Fruit fly (Drosophila melanogaster): ENCODE data around the gene unk.

unk gene

DNA sequence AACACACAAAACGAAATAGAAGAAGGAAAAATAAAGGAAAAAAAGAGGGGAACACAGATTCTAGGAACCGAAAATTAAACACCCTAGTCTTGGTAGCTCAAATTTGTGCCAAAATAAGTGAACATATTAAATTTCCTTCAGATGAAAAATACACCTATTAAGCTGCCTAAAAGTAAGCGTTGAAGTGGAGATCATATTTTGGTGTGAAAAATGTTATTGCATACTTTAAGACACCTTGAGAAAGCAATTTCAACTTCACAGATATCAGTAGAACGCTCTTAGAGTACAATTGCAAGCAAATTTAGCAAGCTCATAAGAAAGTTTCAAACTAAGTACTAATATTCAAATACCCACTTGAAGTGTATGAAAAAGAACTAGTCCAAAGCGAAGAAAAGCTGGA is 46.9 kb downstream of the unk start:
- TF ChIP-seq Dfd (GFP tag; optimal IDR thresholded peaks at IDR 0.05) (no peak), psq (GFP tag; optimal IDR thresholded peaks at IDR 0.05) (no peak), fru (GFP tag; optimal IDR thresholded peaks at IDR 0.05) (no peak), h (GFP tag; optimal IDR thresholded peaks at IDR 0.05) (no peak), Vsx2 (GFP tag; optimal IDR thresholded peaks at IDR 0.05; ENCODE audit: partially characterized antibody) (no peak), lola (GFP tag; optimal IDR thresholded peaks at IDR 0.05) (no peak), foxo (GFP tag; optimal IDR thresholded peaks at IDR 0.05) (no peak), dl (GFP tag; optimal IDR thresholded peaks at IDR 0.05; ENCODE audit: insufficient read depth in 1 of 2, partially characterized antibody in 2 of 2) (no peak), CrebA (GFP tag; optimal IDR thresholded peaks at IDR 0.05; ENCODE audit: borderline replicate concordance) (no peak), Mio (GFP tag; optimal IDR thresholded peaks at IDR 0.05) (no peak), Hnf4 (GFP tag; optimal IDR thresholded peaks at IDR 0.05) (no peak)
